Worm (Caenorhabditis elegans) whole organism, L1 larva: ENCODE results near the gene K02E10.5.
A peak's percentile ranks its signal among the peaks of the same experiment; 100 is the strongest.

Experiments
- C16A3.4 ChIP-seq: fragments of 150-350 bp; optimal IDR thresholded peaks from 2 replicates; lab custom pipeline; 2014; ENCODE audit warnings: missing biosample characterization, missing genetic modification characterization
- C34B4.2 ChIP-seq: sonication (generic microtip); optimal IDR thresholded peaks from 2 replicates; lab custom pipeline; 2017; ENCODE audit warnings: mild to moderate bottlenecking, missing genetic modification characterization, missing compliant biosample characterization
- Y116A8C.19 ChIP-seq: sonication (generic microtip); optimal IDR thresholded peaks from 2 replicates; lab custom pipeline; 2016; ENCODE audit warnings: missing compliant biosample characterization, missing genetic modification characterization, borderline replicate concordance
- aha-1 ChIP-seq: fragments of 150-350 bp; optimal IDR thresholded peaks from 2 replicates; lab custom pipeline; 2014; ENCODE audit warnings: missing biosample characterization, missing genetic modification characterization
- aly-2 ChIP-seq: fragments of 150-350 bp; optimal IDR thresholded peaks from 2 replicates; lab custom pipeline; 2014; ENCODE audit warnings: missing biosample characterization, missing genetic modification characterization
- ama-1 ChIP-seq: fragments of 150-350 bp; optimal IDR thresholded peaks from 2 replicates; lab custom pipeline; 2014
- blmp-1 ChIP-seq: fragments of 150-350 bp; optimal IDR thresholded peaks from 2 replicates; lab custom pipeline; 2014; ENCODE audit warnings: missing biosample characterization, missing genetic modification characterization
- ceh-63 ChIP-seq: fragments of 200-800 bp; sonication (Bioruptor generic); optimal IDR thresholded peaks from 2 replicates; lab custom pipeline; 2018; ENCODE audit warnings: mild to moderate bottlenecking, missing genetic modification characterization, missing compliant biosample characterization
- ceh-82 ChIP-seq, 3 experiments: fragments of 150-350 bp in 1 of 3; sonication (generic microtip) in 2 of 3; optimal IDR thresholded peaks; 2 replicates each; lab custom pipeline; 2014 to 2017; ENCODE audit warnings: missing biosample characterization in 3 of 3, missing genetic modification characterization in 3 of 3
- ces-1 ChIP-seq: fragments of 150-350 bp; optimal IDR thresholded peaks from 2 replicates; lab custom pipeline; 2014; ENCODE audit warnings: missing biosample characterization, missing genetic modification reagents, missing genetic modification characterization
- efl-1 ChIP-seq, 4 experiments: fragments of 150-350 bp; optimal IDR thresholded peaks in 3 of 4; peaks in 1 of 4; 1 replicate in 1 of 4; 2 replicates in 3 of 4; lab custom pipeline; 2014; ENCODE audit warnings: missing biosample characterization in 2 of 4, missing genetic modification characterization in 2 of 4, missing genetic modification reagents in 2 of 4
- egl-13 ChIP-seq: sonication (generic microtip); optimal IDR thresholded peaks from 2 replicates; lab custom pipeline; 2016; ENCODE audit warnings: missing genotype, missing genetic modification reagents, missing genetic modification characterization, missing compliant biosample characterization
- ets-5 ChIP-seq: fragments of 200-800 bp; sonication (Bioruptor generic); IDR thresholded peaks from 2 replicates; pipeline ENCODE4 v1.3.6; 2022; ENCODE audit warnings: missing genetic modification characterization, missing compliant biosample characterization
- fkh-10 ChIP-seq: sonication (generic microtip); optimal IDR thresholded peaks from 2 replicates; lab custom pipeline; 2017; ENCODE audit warnings: missing biosample characterization, missing genetic modification reagents, missing genetic modification characterization
- fkh-8 ChIP-seq: sonication (generic microtip); optimal IDR thresholded peaks from 2 replicates; lab custom pipeline; 2016; ENCODE audit warnings: mild to moderate bottlenecking, missing genetic modification characterization, missing compliant biosample characterization
- fos-1 ChIP-seq: fragments of 150-350 bp; optimal IDR thresholded peaks from 2 replicates; lab custom pipeline; 2014; ENCODE audit warnings: missing biosample characterization, missing genetic modification characterization
- hlh-4 ChIP-seq: sonication (generic microtip); optimal IDR thresholded peaks from 2 replicates; lab custom pipeline; 2016; ENCODE audit warnings: mild to moderate bottlenecking, missing genetic modification characterization, missing compliant biosample characterization
- hpl-2 ChIP-seq: fragments of 150-350 bp; optimal IDR thresholded peaks from 2 replicates; lab custom pipeline; 2014; ENCODE audit warnings: missing biosample characterization, missing genetic modification reagents, missing genetic modification characterization
- isw-1 ChIP-seq: fragments of 200-800 bp; sonication (Bioruptor generic); IDR thresholded peaks from 2 replicates; pipeline ENCODE4 v1.3.6; 2022; ENCODE audit warnings: missing genetic modification characterization, missing compliant biosample characterization
- jun-1 ChIP-seq: fragments of 150-350 bp; optimal IDR thresholded peaks from 2 replicates; lab custom pipeline; 2014; ENCODE audit warnings: missing biosample characterization, missing genetic modification reagents, missing genetic modification characterization
- lin-13 ChIP-seq: fragments of 150-350 bp; optimal IDR thresholded peaks from 2 replicates; lab custom pipeline; 2014; ENCODE audit warnings: missing biosample characterization, missing genetic modification reagents, missing genetic modification characterization
- lin-14 ChIP-seq: fragments of 200-800 bp; sonication (Bioruptor generic); optimal IDR thresholded peaks from 2 replicates; lab custom pipeline; 2018; ENCODE audit warnings: mild to moderate bottlenecking, missing genetic modification characterization, moderate library complexity, missing compliant biosample characterization
- lin-15B ChIP-seq: fragments of 150-350 bp; sonication (generic microtip); optimal IDR thresholded peaks from 3 replicates; lab custom pipeline; 2014; ENCODE audit warnings: missing biosample characterization, missing genetic modification characterization
- lin-39 ChIP-seq: fragments of 150-350 bp; optimal IDR thresholded peaks from 2 replicates; lab custom pipeline; 2014; ENCODE audit warnings: missing biosample characterization, missing genetic modification reagents, missing genetic modification characterization
- lsy-2 ChIP-seq, 2 experiments: fragments of 150-350 bp; optimal IDR thresholded peaks; 2 replicates each; lab custom pipeline; 2014; ENCODE audit warnings: missing biosample characterization in 2 of 2, missing genetic modification characterization in 2 of 2
- nhr-47 ChIP-seq: sonication (generic microtip); optimal IDR thresholded peaks from 2 replicates; lab custom pipeline; 2016; ENCODE audit warnings: mild to moderate bottlenecking, missing genetic modification characterization, moderate library complexity, missing compliant biosample characterization
- nhr-71 ChIP-seq: sonication (generic microtip); optimal IDR thresholded peaks from 2 replicates; lab custom pipeline; 2016; ENCODE audit warnings: mild to moderate bottlenecking, missing genetic modification characterization, moderate library complexity, missing compliant biosample characterization
- nhr-77 ChIP-seq: fragments of 150-350 bp; optimal IDR thresholded peaks from 2 replicates; lab custom pipeline; 2014; ENCODE audit warnings: missing biosample characterization, missing genetic modification characterization
- nhr-85 ChIP-seq: sonication (generic microtip); peaks from one replicate; lab custom pipeline; 2016; ENCODE audit warnings: missing genetic modification characterization, inconsistent platforms, missing compliant biosample characterization
- rnt-1 ChIP-seq: sonication (generic microtip); optimal IDR thresholded peaks from 2 replicates; lab custom pipeline; 2016; ENCODE audit warnings: mild to moderate bottlenecking, missing genetic modification characterization, moderate library complexity, missing compliant biosample characterization
- sptf-1 ChIP-seq: fragments of 150-350 bp; optimal IDR thresholded peaks from 2 replicates; lab custom pipeline; 2014; ENCODE audit warnings: missing biosample characterization, missing genetic modification characterization
- sup-37 ChIP-seq: fragments of 200-800 bp; sonication (Bioruptor generic); optimal IDR thresholded peaks from 2 replicates; lab custom pipeline; 2018; ENCODE audit warnings: mild to moderate bottlenecking, missing genetic modification characterization, missing compliant biosample characterization
- tlp-1 ChIP-seq: fragments of 150-350 bp; optimal IDR thresholded peaks from 2 replicates; lab custom pipeline; 2014; ENCODE audit warnings: missing biosample characterization, missing genetic modification characterization
- unc-30 ChIP-seq: sonication (generic microtip); optimal IDR thresholded peaks from 2 replicates; lab custom pipeline; 2017; ENCODE audit warnings: missing biosample characterization, missing genetic modification characterization
- unc-62 ChIP-seq: fragments of 150-350 bp; optimal IDR thresholded peaks from 2 replicates; lab custom pipeline; 2014; ENCODE audit warnings: missing biosample characterization, missing genetic modification reagents, missing genetic modification characterization
- unc-86 ChIP-seq: sonication (generic microtip); optimal IDR thresholded peaks from 2 replicates; lab custom pipeline; 2016; ENCODE audit warnings: missing genetic modification characterization, missing compliant biosample characterization
- unc-98 ChIP-seq: fragments of 200-800 bp; sonication (Bioruptor generic); IDR thresholded peaks from 2 replicates; pipeline ENCODE4 v1.3.6; 2022; ENCODE audit warnings: missing genetic modification characterization, missing compliant biosample characterization
- zag-1 ChIP-seq: fragments of 150-350 bp; optimal IDR thresholded peaks from 2 replicates; lab custom pipeline; 2014; ENCODE audit warnings: missing biosample characterization, missing genetic modification characterization
- zip-4 ChIP-seq: fragments of 200-800 bp; sonication (Bioruptor generic); optimal IDR thresholded peaks from 2 replicates; lab custom pipeline; 2018; ENCODE audit warnings: mild to moderate bottlenecking, missing genetic modification characterization, moderate library complexity, missing compliant biosample characterization

The K02E10.5 gene

ce11 chrX:2456141-2456540 lies 22.6 kb downstream of the K02E10.5 start:
- TF ChIP-seq lin-14 = peak; percentile 68
- peak; percentile 16 for TF ChIP-seq nhr-71 (tag; lab: Kevin White, UChicago)
- no peak for TF ChIP-seq C34B4.2 (tag; lab: Kevin White, UChicago)
- no peak for TF ChIP-seq unc-62 (GFP tag; lab: Kevin White, UChicago)
- TF ChIP-seq fos-1 (tag; lab: Kevin White, UChicago) = no peak
- peak in 1 of 3 experiments; percentile 15 for TF ChIP-seq ceh-82 (tag; optimal IDR thresholded peaks at IDR 0.05; lab: Kevin White, UChicago)
- TF ChIP-seq aha-1 (tag; lab: Kevin White, UChicago) = no peak
- peak; percentile 27 for TF ChIP-seq unc-86
- TF ChIP-seq egl-13 (tag; lab: Kevin White, UChicago) = peak; percentile 7
- peak; percentile 49 for TF ChIP-seq fkh-10 (GFP tag; lab: Kevin White, UChicago)
- TF ChIP-seq tlp-1 (tag; lab: Kevin White, UChicago) = no peak
- TF ChIP-seq sptf-1 (tag; lab: Kevin White, UChicago) = no peak
- peak; percentile 9 for TF ChIP-seq nhr-47 (tag; lab: Kevin White, UChicago)

ce11 chrX:2454914-2455313 lies 23.8 kb downstream of the K02E10.5 start:
- TF ChIP-seq nhr-77 (tag; lab: Kevin White, UChicago) (no peak), Y116A8C.19 (tag; lab: Kevin White, UChicago) (no peak), ces-1 (GFP tag; lab: Kevin White, UChicago) (no peak), ceh-63 (GFP tag; lab: Kevin White, UChicago) (no peak), unc-62 (GFP tag; lab: Kevin White, UChicago) (no peak), jun-1 (tag; lab: Kevin White, UChicago) (no peak), hpl-2 (GFP tag; lab: Kevin White, UChicago) (no peak), fkh-10 (GFP tag; lab: Kevin White, UChicago) (peak; percentile 44), fos-1 (tag; lab: Kevin White, UChicago) (no peak), lin-14 (peak; percentile 28), blmp-1 (tag; lab: Kevin White, UChicago) (no peak), nhr-85 (tag; lab: Kevin White, UChicago) (no peak), ceh-82 (tag; optimal IDR thresholded peaks at IDR 0.05; lab: Kevin White, UChicago) (peak in 1 of 3 experiments; percentile 15)

ce11 chrX:2452716-2453115 lies 26.0 kb downstream of the K02E10.5 start:
- TF ChIP-seq C16A3.4 (tag; lab: Kevin White, UChicago) = no peak
- no peak for TF ChIP-seq lin-39
- no peak for TF ChIP-seq efl-1 (optimal IDR thresholded peaks at IDR 0.05; lab: Kevin White, UChicago)
- peak in 1 of 2 experiments; percentile 34 for TF ChIP-seq efl-1 (GFP tag; optimal IDR thresholded peaks at IDR 0.05 in 1 of 2; lab: Kevin White, UChicago)
- no peak for TF ChIP-seq zip-4

ce11 chrX:2452297-2452696 lies 26.4 kb downstream of the K02E10.5 start:
- TF ChIP-seq lin-14 (peak; percentile 29), hlh-4 (tag; lab: Kevin White, UChicago) (no peak), rnt-1 (peak; percentile 53), nhr-71 (tag; lab: Kevin White, UChicago) (peak; percentile 24)
- TF ChIP-seq, all 84 proteins: peak for 3

ce11 chrX:2450994-2451393 lies 27.7 kb downstream of the K02E10.5 start:
- TF ChIP-seq C16A3.4 (tag; lab: Kevin White, UChicago) (no peak), lin-14 (peak; percentile 12)

- TF ChIP-seq jun-1 (tag; lab: Kevin White, UChicago) (no peak), unc-98 (no peak), lin-39 (no peak), lin-15B (no peak), zag-1 (tag; lab: Kevin White, UChicago) (no peak), blmp-1 (tag; lab: Kevin White, UChicago) (no peak), sup-37 (no peak), lin-13 (GFP tag; lab: Kevin White, UChicago) (no peak), ama-1 (no peak), isw-1 (GFP tag; lab: Robert Waterston, UW) (no peak), aly-2 (tag; lab: Kevin White, UChicago) (no peak), unc-30 (tag; lab: Kevin White, UChicago) (no peak), tlp-1 (tag; lab: Kevin White, UChicago) (no peak), lsy-2 (tag; optimal IDR thresholded peaks at IDR 0.05; lab: Kevin White, UChicago) (no peak), rnt-1 (no peak), fkh-8 (tag; lab: Kevin White, UChicago) (no peak), ets-5 (GFP tag; lab: Robert Waterston, UW) (no peak)
Measured at ce11 chrX:2447214-2447613, 31.5 kb downstream of the K02E10.5 start.
